Fruit fly (Drosophila melanogaster) whole organism, adult: ENCODE results near the gene mew.

Experiments
- CG11617 ChIP-seq: fragments of 200-800 bp; sonication (Bioruptor generic); optimal IDR thresholded peaks from 2 replicates; lab custom pipeline; 2017; ENCODE audit warnings: mild to moderate bottlenecking, missing biosample characterization, missing genetic modification reagents, missing genetic modification characterization
- CG12768 ChIP-seq: fragments of 200-800 bp; sonication (Bioruptor generic); optimal IDR thresholded peaks from 2 replicates; lab custom pipeline; 2017; ENCODE audit warnings: missing biosample characterization, missing genetic modification characterization, mild to moderate bottlenecking, moderate library complexity, missing genetic modification reagents
- CG14711 ChIP-seq: fragments of 200-800 bp; sonication (Bioruptor generic); optimal IDR thresholded peaks from 2 replicates; lab custom pipeline; 2018; ENCODE audit warnings: missing biosample characterization, mild to moderate bottlenecking, missing genetic modification characterization, moderate library complexity
- CG1620 ChIP-seq: fragments of 200-800 bp; sonication (Bioruptor generic); optimal IDR thresholded peaks from 2 replicates; lab custom pipeline; 2016; ENCODE audit warnings: missing biosample characterization, missing genetic modification characterization
- CG33017 ChIP-seq: fragments of 200-800 bp; sonication (Bioruptor generic); optimal IDR thresholded peaks from 2 replicates; lab custom pipeline; 2018; ENCODE audit warnings: missing biosample characterization, mild to moderate bottlenecking, missing genetic modification characterization, moderate library complexity
- CG5204 ChIP-seq: fragments of 200-800 bp; sonication (Bioruptor generic); optimal IDR thresholded peaks from 2 replicates; lab custom pipeline; 2016; ENCODE audit warnings: missing biosample characterization, missing genetic modification characterization
- CG7045 ChIP-seq: fragments of 200-800 bp; sonication (Bioruptor generic); optimal IDR thresholded peaks from 2 replicates; lab custom pipeline; 2017; ENCODE audit warnings: missing biosample characterization, mild to moderate bottlenecking, missing genetic modification characterization
- CG7101 ChIP-seq: fragments of 200-800 bp; sonication (Bioruptor generic); optimal IDR thresholded peaks from 2 replicates; lab custom pipeline; 2018; ENCODE audit warnings: missing biosample characterization, mild to moderate bottlenecking, missing genetic modification characterization, moderate library complexity
- Clk ChIP-seq: fragments of 200-800 bp; sonication (Bioruptor generic); optimal IDR thresholded peaks from 2 replicates; lab custom pipeline; 2017; ENCODE audit warnings: missing biosample characterization, missing genetic modification characterization
- Crg-1 ChIP-seq: fragments of 200-800 bp; sonication (Bioruptor generic); optimal IDR thresholded peaks from 2 replicates; lab custom pipeline; 2016; ENCODE audit warnings: missing biosample characterization, missing genetic modification characterization
- Hr96 ChIP-seq: fragments of 200-800 bp; sonication (Bioruptor generic); optimal IDR thresholded peaks from 2 replicates; lab custom pipeline; 2016; ENCODE audit warnings: missing biosample characterization, missing genetic modification characterization
- Mnt ChIP-seq: fragments of 200-800 bp; sonication (Bioruptor generic); optimal IDR thresholded peaks from 2 replicates; lab custom pipeline; 2016; ENCODE audit warnings: missing biosample characterization, mild to moderate bottlenecking, missing genetic modification characterization
- bab1 ChIP-seq: fragments of 200-800 bp; sonication (Bioruptor generic); optimal IDR thresholded peaks from 3 replicates; lab custom pipeline; 2019; ENCODE audit warnings: missing biosample characterization, mild to moderate bottlenecking, missing genetic modification characterization, moderate library complexity
- cic ChIP-seq: fragments of 200-800 bp; sonication (Bioruptor generic); optimal IDR thresholded peaks from 2 replicates; lab custom pipeline; 2017; ENCODE audit warnings: missing biosample characterization, mild to moderate bottlenecking, missing genetic modification characterization, moderate library complexity
- cnc ChIP-seq, 2 experiments: fragments of >200 bp; optimal IDR thresholded peaks; 2 replicates each; lab custom pipeline; 2017
- kay ChIP-seq: fragments of 200-800 bp; sonication (Bioruptor generic); peaks from one replicate; lab custom pipeline; 2016; ENCODE audit warnings: missing biosample characterization, missing genetic modification characterization, borderline replicate concordance
- ovo ChIP-seq: fragments of 200-800 bp; sonication (Bioruptor generic); optimal IDR thresholded peaks from 2 replicates; lab custom pipeline; 2016; ENCODE audit warnings: missing biosample characterization, missing genetic modification characterization
- pad ChIP-seq: fragments of 200-800 bp; sonication (Bioruptor generic); optimal IDR thresholded peaks from 3 replicates; lab custom pipeline; 2017; ENCODE audit warnings: missing biosample characterization, missing genetic modification characterization, mild to moderate bottlenecking, moderate library complexity, missing genetic modification reagents
- tj ChIP-seq: fragments of 200-800 bp; sonication (Bioruptor generic); optimal IDR thresholded peaks from 3 replicates; lab custom pipeline; 2017; ENCODE audit warnings: missing biosample characterization, mild to moderate bottlenecking, missing genetic modification characterization, moderate library complexity
- toe ChIP-seq: fragments of 200-800 bp; sonication (Bioruptor generic); optimal IDR thresholded peaks from 2 replicates; lab custom pipeline; 2016; ENCODE audit warnings: missing biosample characterization, missing genetic modification characterization

Gene mew

DNA sequence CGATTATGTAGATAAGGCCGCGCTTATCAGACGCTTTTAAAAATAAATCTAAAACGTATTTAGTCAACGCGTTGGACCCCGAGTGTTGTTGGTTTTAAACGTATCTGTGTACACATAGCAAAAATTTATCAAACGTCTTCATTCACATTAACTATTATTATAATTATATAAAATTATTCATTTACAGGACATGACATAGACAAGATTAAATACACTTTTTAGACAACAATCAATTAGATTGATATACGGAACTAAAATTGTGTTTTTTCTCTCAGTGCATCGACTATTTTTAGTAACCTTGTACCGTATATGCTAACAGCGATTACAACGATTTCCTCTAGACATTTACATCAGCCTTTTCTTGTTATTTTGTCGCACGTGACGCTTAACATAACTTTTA, 18.4 kb upstream of the mew start:
- TF ChIP-seq CG5204 (peak; percentile 24), Clk (GFP tag; lab: Kevin White, UChicago) (no peak), CG7045 (GFP tag; lab: Kevin White, UChicago) (peak; percentile 73), CG7101 (peak; percentile 91), cic (GFP tag; lab: Kevin White, UChicago) (peak; percentile 28), Mnt (GFP tag; lab: Kevin White, UChicago) (peak; percentile 18), ovo (no peak), CG1620 (GFP tag; lab: Kevin White, UChicago) (no peak), toe (GFP tag; lab: Kevin White, UChicago) (peak; percentile 3), CG11617 (GFP tag; lab: Kevin White, UChicago) (peak; percentile 83), CG33017 (tag; lab: Kevin White, UChicago) (peak; percentile 86), Hr96 (GFP tag; lab: Kevin White, UChicago) (no peak), Crg-1 (GFP tag; lab: Kevin White, UChicago) (no peak), cnc (optimal IDR thresholded peaks at IDR 0.05; lab: Kevin White, UChicago) (no peak), tj (GFP tag; lab: Kevin White, UChicago) (peak; percentile 55), CG14711 (peak; percentile 86), pad (GFP tag; lab: Kevin White, UChicago) (peak; percentile 38), CG12768 (GFP tag; lab: Kevin White, UChicago) (peak; percentile 41), bab1 (GFP tag; lab: Kevin White, UChicago) (peak; percentile 63), kay (GFP tag; lab: Kevin White, UChicago) (no peak)

DNA sequence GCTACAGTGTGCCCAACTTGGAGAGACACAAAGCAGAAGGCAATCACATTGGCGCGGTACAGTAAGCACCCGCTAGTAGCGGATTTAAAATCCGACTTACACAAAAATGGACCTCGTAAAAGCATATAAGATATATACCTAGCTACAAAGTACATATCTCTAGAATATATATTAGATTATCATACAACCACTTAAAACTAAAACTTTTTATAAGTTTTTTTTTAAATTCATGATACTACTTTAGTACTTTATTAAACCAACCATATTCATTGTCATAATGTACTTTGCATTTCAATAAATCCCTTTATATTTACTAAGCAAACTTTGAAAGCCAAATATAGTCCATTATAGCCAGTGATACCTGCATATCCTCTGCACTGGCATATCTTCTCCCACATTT, 16.8 kb upstream of the mew start:
- TF ChIP-seq CG14711: peak; percentile 50
- TF ChIP-seq CG7101: peak; percentile 43
- peak; percentile 43 for TF ChIP-seq CG11617 (GFP tag; lab: Kevin White, UChicago)
- TF ChIP-seq Mnt (GFP tag; lab: Kevin White, UChicago): peak; percentile 9
- TF ChIP-seq CG1620 (GFP tag; lab: Kevin White, UChicago): peak; percentile 3
- no peak for TF ChIP-seq cnc (optimal IDR thresholded peaks at IDR 0.05; lab: Kevin White, UChicago)
- no peak for TF ChIP-seq Crg-1 (GFP tag; lab: Kevin White, UChicago)
- no peak for TF ChIP-seq CG7045 (GFP tag; lab: Kevin White, UChicago)
- no peak for TF ChIP-seq Hr96 (GFP tag; lab: Kevin White, UChicago)

DNA sequence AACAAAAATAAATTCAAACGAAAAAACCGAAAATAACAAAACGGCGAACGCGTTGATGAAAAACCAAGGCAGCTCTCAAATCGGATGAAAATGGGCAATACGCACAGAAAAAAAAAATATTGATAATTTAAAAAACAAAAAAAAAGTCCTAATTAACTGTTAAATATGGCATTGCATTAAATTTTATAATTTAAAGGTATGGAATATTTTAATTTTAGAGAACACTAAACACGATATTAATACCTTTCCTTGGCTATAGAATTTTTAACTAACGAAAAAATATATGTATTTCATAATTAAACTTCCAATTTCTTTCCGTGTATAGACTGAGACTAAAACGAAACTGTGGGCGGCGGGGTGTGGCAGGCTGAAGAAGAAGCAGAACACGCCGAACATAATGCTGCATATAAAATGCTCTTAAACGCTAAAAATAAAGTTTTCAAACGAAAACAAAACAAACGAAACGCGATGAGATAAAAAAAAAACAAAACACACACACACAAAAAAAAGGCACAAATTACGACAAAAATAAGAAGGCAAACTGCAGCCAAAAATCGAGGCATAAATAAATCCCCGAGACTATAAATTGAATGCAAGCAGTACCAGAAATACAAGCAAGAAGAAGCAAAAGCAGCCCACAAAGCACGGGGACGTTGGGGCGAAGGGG, 16.3 kb upstream of the mew start:
- no peak for TF ChIP-seq kay (GFP tag; lab: Kevin White, UChicago)
- TF ChIP-seq CG7101: peak; percentile 2
- TF ChIP-seq CG14711: peak; percentile 53

DNA sequence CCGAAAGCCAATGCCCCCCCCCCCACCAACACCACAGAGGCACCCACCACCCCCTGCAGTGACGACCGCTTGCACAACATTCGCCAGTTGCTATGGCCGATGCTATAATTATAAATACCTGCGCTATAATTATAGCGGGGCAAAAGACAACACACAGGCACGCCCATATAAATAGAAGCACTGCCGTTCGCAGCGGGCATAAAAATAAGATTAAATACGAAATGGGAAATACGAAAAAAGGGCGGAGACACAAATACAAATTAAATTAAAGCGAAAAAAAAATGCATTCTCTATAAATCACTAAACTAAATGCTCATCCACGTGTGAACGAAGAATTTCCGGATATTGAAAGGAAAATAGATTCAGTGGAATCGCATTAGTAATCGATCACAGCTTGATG, 15.1 kb upstream of the mew start:
- no peak for TF ChIP-seq CG12768 (GFP tag; lab: Kevin White, UChicago)
- TF ChIP-seq CG5204: no peak
- TF ChIP-seq cic (GFP tag; lab: Kevin White, UChicago): no peak
- no peak for TF ChIP-seq Crg-1 (GFP tag; lab: Kevin White, UChicago)

DNA sequence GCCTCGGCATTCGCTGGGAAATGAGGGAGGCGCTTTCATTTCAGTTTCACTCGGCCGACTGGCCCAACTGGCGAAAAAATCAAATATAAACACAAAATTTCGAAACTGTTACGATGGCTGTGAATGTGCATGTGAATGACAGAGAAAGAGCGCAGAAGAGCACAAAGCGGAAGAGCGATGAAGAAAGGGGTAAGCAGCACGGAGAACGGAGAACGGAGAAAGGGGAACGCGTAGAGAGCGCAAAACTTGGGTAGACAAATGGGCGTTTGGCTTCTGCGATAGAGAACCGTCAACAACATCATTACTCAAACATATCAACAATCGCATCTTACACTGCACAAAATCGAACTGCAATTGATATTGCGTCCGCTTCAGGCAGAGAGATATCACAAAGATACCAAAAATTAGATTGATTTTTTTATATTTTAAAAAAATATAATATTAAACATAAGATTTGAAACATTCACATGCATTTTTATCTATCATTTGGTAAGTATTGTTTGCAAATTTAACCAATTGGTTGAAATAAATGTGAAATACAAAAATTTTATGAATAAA, 14.5 kb upstream of the mew start:
- TF ChIP-seq CG7045 (GFP tag; lab: Kevin White, UChicago) (no peak), CG33017 (tag; lab: Kevin White, UChicago) (no peak), pad (GFP tag; lab: Kevin White, UChicago) (peak; percentile 24), CG12768 (GFP tag; lab: Kevin White, UChicago) (no peak), CG1620 (GFP tag; lab: Kevin White, UChicago) (no peak), kay (GFP tag; lab: Kevin White, UChicago) (peak; percentile 32), CG11617 (GFP tag; lab: Kevin White, UChicago) (no peak), CG5204 (no peak), bab1 (GFP tag; lab: Kevin White, UChicago) (no peak), Clk (GFP tag; lab: Kevin White, UChicago) (no peak), CG14711 (no peak)

DNA sequence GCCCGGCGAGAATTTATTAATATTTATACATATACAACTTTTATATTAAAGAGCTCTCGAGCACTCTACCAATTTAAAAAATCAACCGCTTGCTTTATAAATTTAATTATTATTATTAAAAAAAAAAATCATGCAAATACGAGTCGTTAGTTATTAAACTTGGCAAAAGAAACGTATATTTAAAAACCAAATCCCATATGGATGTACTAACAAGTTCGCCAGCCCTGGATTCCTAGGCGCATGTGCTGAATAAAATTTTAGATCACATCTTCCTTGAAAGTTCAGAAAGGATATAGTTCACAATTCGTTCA, 422 bp upstream of the mew start, which contains the start of gene comt:
Gene comt, plus strand, starts transcription at position 265 of the 311 bp plus-strand sequence.
- no peak for TF ChIP-seq CG12768 (GFP tag; lab: Kevin White, UChicago)
- peak; percentile 64 for TF ChIP-seq CG7101
- TF ChIP-seq tj (GFP tag; lab: Kevin White, UChicago): peak; percentile 13
- TF ChIP-seq CG33017 (tag; lab: Kevin White, UChicago): peak; percentile 21
- peak; percentile 12 for TF ChIP-seq kay (GFP tag; lab: Kevin White, UChicago)
- no peak for TF ChIP-seq CG7045 (GFP tag; lab: Kevin White, UChicago)
- no peak for TF ChIP-seq ovo
- no peak for TF ChIP-seq cic (GFP tag; lab: Kevin White, UChicago)
- TF ChIP-seq CG11617 (GFP tag; lab: Kevin White, UChicago): peak; percentile 56
- no peak for TF ChIP-seq Crg-1 (GFP tag; lab: Kevin White, UChicago)
- no peak for TF ChIP-seq toe (GFP tag; lab: Kevin White, UChicago)
